Fruit fly (Drosophila melanogaster) Kc167 (cell line): Measurements from ENCODE around the gene CG43098.

Experiments used
- Sin3A ChIP-seq: fragments of >200 bp; optimal IDR thresholded peaks from 2 replicates; lab custom pipeline; 2018; ENCODE audit warnings: missing external identifiers
- h ChIP-seq: fragments of >200 bp; optimal IDR thresholded peaks from 3 replicates; lab custom pipeline; 2018; ENCODE audit warnings: missing external identifiers
- insv ChIP-seq: fragments of >200 bp; optimal IDR thresholded peaks from 3 replicates; lab custom pipeline; 2018; ENCODE audit warnings: missing external identifiers
- psq ChIP-seq: fragments of >200 bp; optimal IDR thresholded peaks from 2 replicates; lab custom pipeline; 2017; ENCODE audit warnings: missing external identifiers
- ttk ChIP-seq: sonication (Bioruptor generic); optimal IDR thresholded peaks from 2 replicates; lab custom pipeline; 2017; ENCODE audit warnings: missing external identifiers

DNA sequence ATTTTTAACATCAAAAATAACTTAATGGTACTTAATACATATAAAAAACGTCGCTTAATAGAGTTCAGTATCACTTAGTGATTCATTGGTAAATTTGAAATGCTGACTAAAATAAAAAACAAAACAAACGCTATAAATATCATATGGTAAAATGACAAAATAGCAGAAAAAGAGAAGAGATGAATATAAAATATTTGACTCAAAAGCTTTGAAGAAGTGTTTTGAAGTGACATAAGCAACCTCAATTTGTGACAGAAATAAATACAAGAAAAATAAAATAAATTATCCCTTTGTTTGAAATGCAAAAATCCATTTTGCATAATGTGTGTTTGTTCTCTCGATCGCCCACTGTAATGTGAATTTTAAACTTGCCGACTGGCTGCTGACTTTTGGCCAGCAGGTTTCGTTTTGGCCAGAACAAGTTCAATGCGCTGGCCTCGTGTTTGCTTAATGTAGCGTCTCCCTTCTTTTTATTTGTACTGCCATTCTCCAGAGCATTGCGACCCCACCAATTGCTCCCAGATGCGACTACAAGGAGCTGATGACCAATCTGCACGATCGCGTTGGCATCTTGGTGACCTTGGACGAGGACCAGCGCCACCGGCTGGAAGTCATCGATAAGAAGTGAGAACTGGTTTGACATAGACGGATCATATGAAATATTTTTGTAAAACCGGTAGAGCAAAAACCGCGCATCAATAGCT lies 46.1 kb upstream of the CG43098 start:
- TF ChIP-seq insv (lab: Kevin White, UChicago) = no peak
- TF ChIP-seq h (lab: Kevin White, UChicago) = no peak
- TF ChIP-seq ttk = no peak
- no peak for TF ChIP-seq psq (lab: Kevin White, UChicago)
- TF ChIP-seq Sin3A (lab: Kevin White, UChicago) = no peak
